Fruit fly (Drosophila melanogaster): ENCODE results near the gene Gcna.

The Gcna gene

DNA sequence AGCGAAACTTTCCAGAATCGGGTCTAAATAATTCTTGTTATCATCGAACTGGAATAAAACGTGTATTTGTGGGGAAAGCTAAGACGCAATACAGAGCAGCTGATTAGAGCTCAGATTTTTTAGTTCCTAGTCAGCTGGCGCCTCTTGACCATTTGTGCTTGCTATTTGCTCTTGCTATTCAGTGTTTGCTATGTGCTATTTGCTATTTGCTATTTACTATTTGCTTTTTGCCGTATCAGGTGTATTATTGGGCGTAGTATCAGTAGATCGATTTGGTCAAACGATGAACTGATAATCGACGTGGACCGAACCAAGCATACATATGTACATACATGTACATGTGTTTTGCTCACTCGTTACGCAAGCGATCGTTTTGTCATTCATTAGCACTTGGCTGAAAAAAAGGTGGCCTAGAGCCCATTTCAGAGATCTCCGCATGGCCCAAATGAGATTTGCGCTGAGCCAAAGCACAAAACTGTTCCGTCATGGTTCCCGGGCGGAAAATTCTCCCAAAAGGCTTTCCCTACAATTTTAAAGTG lies 20.2 kb downstream of the Gcna start:
- no peak for TF ChIP-seq Hr96 (GFP tag; optimal IDR thresholded peaks at IDR 0.05)
- TF ChIP-seq CG14711 (tag; optimal IDR thresholded peaks at IDR 0.05), result peak; percentile 35
- no peak for TF ChIP-seq pad (GFP tag; optimal IDR thresholded peaks at IDR 0.05)
- TF ChIP-seq Clk (GFP tag; optimal IDR thresholded peaks at IDR 0.05), result no peak
- TF ChIP-seq CG33017 (tag; optimal IDR thresholded peaks at IDR 0.05), result no peak
- TF ChIP-seq CG1620 (GFP tag; optimal IDR thresholded peaks at IDR 0.05), result peak; percentile 57
- peak; percentile 70 for TF ChIP-seq CG7101 (tag; optimal IDR thresholded peaks at IDR 0.05)
- TF ChIP-seq toe (GFP tag; optimal IDR thresholded peaks at IDR 0.05), result no peak
- peak; percentile 34 for TF ChIP-seq CG7045 (GFP tag; optimal IDR thresholded peaks at IDR 0.05)
- peak; percentile 80 for TF ChIP-seq ovo (GFP tag; optimal IDR thresholded peaks at IDR 0.05)
- no peak for TF ChIP-seq bab1 (GFP tag; optimal IDR thresholded peaks at IDR 0.05)
- TF ChIP-seq tj (GFP tag; optimal IDR thresholded peaks at IDR 0.05), result peak; percentile 36
- no peak for TF ChIP-seq CG5204 (GFP tag; optimal IDR thresholded peaks at IDR 0.05)
- TF ChIP-seq cic (GFP tag; optimal IDR thresholded peaks at IDR 0.05), result peak; percentile 78
- TF ChIP-seq Crg-1 (GFP tag; optimal IDR thresholded peaks at IDR 0.05), result peak; percentile 78
- TF ChIP-seq kay (GFP tag; ENCODE audit: borderline replicate concordance), result peak; percentile 71
- TF ChIP-seq cnc (optimal IDR thresholded peaks at IDR 0.05), result no peak
- peak; percentile 40 for TF ChIP-seq CG12768 (GFP tag; optimal IDR thresholded peaks at IDR 0.05)
- TF ChIP-seq Mnt (GFP tag; optimal IDR thresholded peaks at IDR 0.05), result peak; percentile 59
- TF ChIP-seq CG11617 (GFP tag; optimal IDR thresholded peaks at IDR 0.05), result peak; percentile 49

DNA sequence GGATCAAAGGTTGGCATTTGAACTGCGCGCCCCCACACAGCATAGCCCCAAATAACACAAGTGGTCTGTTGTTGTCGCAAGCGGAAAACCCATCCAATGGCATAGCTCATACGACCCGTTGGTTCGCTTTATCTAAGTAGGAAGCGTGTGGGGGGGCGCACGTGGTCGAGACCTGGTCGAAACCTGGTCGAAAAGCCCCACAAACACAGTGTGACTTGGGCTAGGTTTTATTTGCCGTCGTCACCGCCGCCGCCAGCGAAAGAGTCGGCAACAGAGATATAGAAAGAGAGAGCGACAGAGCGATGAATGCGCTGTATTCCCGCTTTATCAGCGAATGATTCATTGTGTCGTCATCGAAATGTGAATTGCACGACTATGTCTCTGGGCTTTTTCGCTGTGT lies 22.8 kb downstream of the Gcna start:
- TF ChIP-seq Crg-1 (GFP tag; optimal IDR thresholded peaks at IDR 0.05) (no peak), Mnt (GFP tag; optimal IDR thresholded peaks at IDR 0.05) (peak; percentile 82), CG33017 (tag; optimal IDR thresholded peaks at IDR 0.05) (no peak), cnc (optimal IDR thresholded peaks at IDR 0.05) (peak; percentile 8 to 14), toe (GFP tag; optimal IDR thresholded peaks at IDR 0.05) (no peak), bab1 (GFP tag; optimal IDR thresholded peaks at IDR 0.05) (peak; percentile 47), cic (GFP tag; optimal IDR thresholded peaks at IDR 0.05) (peak; percentile 48), tj (GFP tag; optimal IDR thresholded peaks at IDR 0.05) (peak; percentile 89), CG7101 (tag; optimal IDR thresholded peaks at IDR 0.05) (no peak), ovo (GFP tag; optimal IDR thresholded peaks at IDR 0.05) (no peak), Clk (GFP tag; optimal IDR thresholded peaks at IDR 0.05) (no peak), CG11617 (GFP tag; optimal IDR thresholded peaks at IDR 0.05) (peak; percentile 9), Hr96 (GFP tag; optimal IDR thresholded peaks at IDR 0.05) (no peak), CG1620 (GFP tag; optimal IDR thresholded peaks at IDR 0.05) (no peak), CG14711 (tag; optimal IDR thresholded peaks at IDR 0.05) (no peak), pad (GFP tag; optimal IDR thresholded peaks at IDR 0.05) (no peak), kay (GFP tag; ENCODE audit: borderline replicate concordance) (peak; percentile 58), CG5204 (GFP tag; optimal IDR thresholded peaks at IDR 0.05) (no peak), CG7045 (GFP tag; optimal IDR thresholded peaks at IDR 0.05) (no peak), CG12768 (GFP tag; optimal IDR thresholded peaks at IDR 0.05) (no peak)

DNA sequence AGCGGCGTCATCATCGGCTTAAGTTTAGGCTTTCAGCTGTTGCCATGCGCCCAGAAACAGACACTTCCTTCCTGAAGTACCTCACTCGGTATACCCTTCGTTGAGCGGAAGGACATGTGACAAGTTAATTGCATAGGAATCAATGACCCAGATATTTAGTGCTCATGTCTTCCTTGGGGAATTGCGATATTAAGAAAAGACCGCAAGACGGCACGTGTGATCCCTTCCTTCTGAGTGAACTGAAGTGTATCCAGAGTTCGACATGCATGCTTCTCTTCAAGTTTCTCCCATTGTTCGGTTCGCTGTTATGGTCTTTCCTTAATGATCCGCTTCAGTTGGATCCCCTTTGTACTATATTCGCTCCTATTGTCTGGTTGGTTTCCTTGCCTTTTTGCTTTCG lies 25.1 kb downstream of the Gcna start:
- TF ChIP-seq CG1620 (GFP tag; optimal IDR thresholded peaks at IDR 0.05), result no peak
- no peak for TF ChIP-seq Clk (GFP tag; optimal IDR thresholded peaks at IDR 0.05)
- TF ChIP-seq bab1 (GFP tag; optimal IDR thresholded peaks at IDR 0.05), result no peak
- no peak for TF ChIP-seq toe (GFP tag; optimal IDR thresholded peaks at IDR 0.05)
- TF ChIP-seq Mnt (GFP tag; optimal IDR thresholded peaks at IDR 0.05), result no peak
- no peak for TF ChIP-seq CG14711 (tag; optimal IDR thresholded peaks at IDR 0.05)
- no peak for TF ChIP-seq CG33017 (tag; optimal IDR thresholded peaks at IDR 0.05)
- TF ChIP-seq pad (GFP tag; optimal IDR thresholded peaks at IDR 0.05), result no peak
- TF ChIP-seq cic (GFP tag; optimal IDR thresholded peaks at IDR 0.05), result no peak

DNA sequence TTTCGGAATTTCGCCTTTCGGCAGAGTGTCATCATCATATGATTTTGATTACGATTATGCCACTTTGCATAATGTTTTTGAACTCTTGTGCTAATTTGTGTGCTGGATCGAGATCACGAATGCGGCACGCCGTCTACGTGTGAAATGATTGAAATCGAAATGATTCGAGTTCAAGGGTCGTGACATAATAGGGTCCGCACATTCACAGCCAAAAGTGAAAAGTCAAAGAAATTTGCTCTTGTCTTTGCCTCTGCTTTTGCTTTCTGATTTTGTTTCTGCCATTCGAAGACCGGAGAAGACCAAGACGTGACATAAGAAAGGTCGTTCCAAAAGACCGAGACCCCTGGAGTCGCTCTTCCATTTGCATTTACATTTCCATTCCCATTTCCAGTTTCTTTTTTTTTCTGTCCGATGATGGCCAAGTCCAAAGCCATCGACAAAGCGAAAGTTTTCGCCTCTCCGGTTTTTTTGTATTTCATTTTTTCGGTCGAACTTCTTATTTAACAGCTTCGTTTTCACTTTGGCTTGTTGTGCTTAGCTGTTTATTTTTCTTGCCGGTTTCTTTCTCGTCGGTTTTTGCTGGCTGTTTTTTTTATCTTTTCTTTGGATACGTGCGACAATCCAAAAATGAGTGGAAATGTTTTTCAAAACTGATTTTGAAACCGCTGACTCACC lies 30.8 kb downstream of the Gcna start:
- TF ChIP-seq CG11617 (GFP tag; optimal IDR thresholded peaks at IDR 0.05) (no peak), tj (GFP tag; optimal IDR thresholded peaks at IDR 0.05) (peak; percentile 71)

DNA sequence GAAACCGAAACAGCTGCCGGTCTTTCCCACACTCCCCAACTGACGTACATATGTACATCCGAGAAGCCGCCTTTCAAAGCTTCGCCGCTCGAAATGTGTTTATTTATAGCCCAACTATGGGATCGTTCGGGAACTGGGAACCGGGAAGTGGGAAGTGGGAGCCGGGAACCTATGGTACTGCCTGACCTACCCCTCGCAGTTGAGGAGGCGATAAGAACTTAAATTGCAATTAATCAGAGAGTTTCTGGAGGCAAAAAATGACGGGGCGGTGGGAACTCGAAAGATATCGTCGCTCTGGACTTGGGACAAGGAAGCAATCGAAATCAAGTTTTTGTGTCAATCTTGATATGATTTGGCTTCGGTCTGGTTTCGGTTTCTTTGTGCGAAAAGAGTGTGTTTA lies 32.9 kb downstream of the Gcna start:
- TF ChIP-seq cnc (optimal IDR thresholded peaks at IDR 0.05), result no peak
- TF ChIP-seq CG5204 (GFP tag; optimal IDR thresholded peaks at IDR 0.05), result no peak
- TF ChIP-seq kay (GFP tag; ENCODE audit: borderline replicate concordance), result no peak
- no peak for TF ChIP-seq cic (GFP tag; optimal IDR thresholded peaks at IDR 0.05)
- TF ChIP-seq Mnt (GFP tag; optimal IDR thresholded peaks at IDR 0.05), result no peak
- peak; percentile 9 for TF ChIP-seq CG12768 (GFP tag; optimal IDR thresholded peaks at IDR 0.05)
- TF ChIP-seq Hr96 (GFP tag; optimal IDR thresholded peaks at IDR 0.05), result no peak

DNA sequence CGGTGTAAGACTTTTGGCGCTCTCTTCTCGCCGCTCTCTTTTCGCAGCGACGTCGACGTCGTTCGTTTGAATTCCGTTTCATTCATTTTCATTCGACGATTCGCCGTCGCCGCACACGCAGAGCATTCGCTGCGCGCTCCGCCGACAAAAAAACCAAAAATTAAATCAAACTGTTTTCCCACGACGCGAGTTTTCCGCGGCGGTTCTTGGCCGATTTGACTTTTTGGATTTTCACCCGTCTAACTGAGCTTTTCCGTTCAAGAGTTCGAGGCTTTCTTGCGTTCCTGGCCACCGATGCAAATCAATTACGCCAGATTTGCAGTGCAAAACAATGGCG lies 34.4 kb downstream of the Gcna start:
- TF ChIP-seq cic (GFP tag; optimal IDR thresholded peaks at IDR 0.05) (peak; percentile 15), CG7045 (GFP tag; optimal IDR thresholded peaks at IDR 0.05) (no peak), CG11617 (GFP tag; optimal IDR thresholded peaks at IDR 0.05) (peak; percentile 79)
